Fruit fly (Drosophila melanogaster): ENCODE results near the gene CG32533.

CG32533 gene

DNA sequence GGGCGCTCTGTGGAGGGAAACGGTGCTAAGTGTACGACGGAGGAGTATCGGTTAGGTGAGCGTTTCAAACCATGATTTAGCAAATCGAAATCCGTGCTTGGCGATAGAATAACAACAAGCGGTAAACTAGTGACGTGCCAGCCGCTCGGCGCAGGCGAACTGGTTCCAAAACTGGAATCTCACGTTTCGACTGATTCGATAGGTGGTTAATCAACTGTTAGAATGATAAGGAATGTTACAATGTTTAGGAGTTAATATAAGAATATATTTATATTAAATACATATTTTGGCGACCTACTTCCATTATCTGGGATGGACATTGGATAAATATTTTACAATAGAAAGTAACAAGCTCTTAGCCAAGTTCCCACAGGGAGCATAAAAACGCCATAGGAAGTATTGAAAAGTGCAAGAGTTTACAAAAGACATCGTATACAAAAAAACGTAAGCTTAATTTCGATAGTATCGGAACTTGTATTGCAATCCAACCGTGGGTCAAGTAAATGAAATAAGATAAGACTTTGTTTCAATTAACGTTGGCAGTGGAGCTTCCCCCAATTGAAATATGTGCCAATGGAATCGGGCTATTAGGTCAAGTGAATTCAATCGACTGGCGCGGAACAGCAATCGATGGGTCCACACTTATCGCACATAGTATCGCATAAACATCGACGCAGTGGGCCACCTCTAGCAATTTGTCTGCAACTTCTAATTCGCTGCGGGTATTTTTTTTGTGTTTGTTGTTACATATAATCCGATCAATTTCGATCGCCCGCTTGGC lies 15.8 kb upstream of the CG32533 start, which contains the start of the genes ksh, CG14200 and Pfrx (continued):
- TF ChIP-seq CHES-1-like (GFP tag; optimal IDR thresholded peaks at IDR 0.05) (peak; percentile 19), sisA (GFP tag; IDR thresholded peaks at IDR 0.05) (peak; percentile 26; the same call in 1 of the 2 replicates), NC2α (GFP tag; optimal IDR thresholded peaks at IDR 0.05) (no peak), Scr (GFP tag; IDR thresholded peaks at IDR 0.05; ENCODE audit: partially characterized antibody) (peak; percentile 85), Hey (tag; optimal IDR thresholded peaks at IDR 0.05) (no peak), bcd (GFP tag; optimal IDR thresholded peaks at IDR 0.05) (peak; percentile 5), pho (GFP tag; optimal IDR thresholded peaks at IDR 0.05) (peak; percentile 8), stwl (tag; optimal IDR thresholded peaks at IDR 0.05) (no peak), wdn (GFP tag; IDR thresholded peaks at IDR 0.05) (no peak), mld (GFP tag; IDR thresholded peaks at IDR 0.05; ENCODE audit: partially characterized antibody) (peak; percentile 88), pzg (GFP tag; optimal IDR thresholded peaks at IDR 0.05) (peak; percentile 78), kah (GFP tag; optimal IDR thresholded peaks at IDR 0.05) (no peak), CG10462 (GFP tag; optimal IDR thresholded peaks at IDR 0.05) (no peak), CG2202 (tag; optimal IDR thresholded peaks at IDR 0.05) (no peak), CG15601 (tag; optimal IDR thresholded peaks at IDR 0.05) (peak; percentile 11), CG14441 (GFP tag; IDR thresholded peaks at IDR 0.05) (0 out of 2 replicates have a peak, but pooled peaks have one; percentile 12)

DNA sequence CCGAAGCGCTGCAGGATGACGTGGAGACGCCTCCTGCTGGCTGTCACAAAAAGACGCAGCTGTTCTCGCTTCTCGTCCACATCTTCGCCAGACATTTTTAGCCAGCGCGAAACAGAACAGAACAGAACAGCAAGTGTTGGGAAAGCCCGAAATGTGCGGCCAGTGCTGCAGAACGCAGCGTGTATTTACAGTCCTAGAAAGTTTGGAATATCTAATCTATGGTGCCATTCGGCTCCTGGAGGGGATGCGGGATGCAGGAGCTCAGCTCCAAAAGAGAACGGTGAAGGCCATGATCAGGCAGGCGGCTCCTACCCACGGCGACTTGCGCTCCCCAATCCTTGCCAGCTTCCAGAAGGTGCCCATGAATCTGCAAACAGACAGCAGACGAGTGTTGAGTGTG lies 15.1 kb upstream of the CG32533 start, which contains the start of gene CG12204:
Gene CG12204 (minus strand): TSS at position 117 of the 400 bp plus-strand sequence.
- TF ChIP-seq Sry-β (GFP tag; optimal IDR thresholded peaks at IDR 0.05) (no peak), Dbx (GFP tag; IDR thresholded peaks at IDR 0.05) (0 out of 3 replicates have a peak, but pooled peaks have one; percentile 40), hb (GFP tag; IDR thresholded peaks at IDR 0.05; ENCODE audit: partially characterized antibody) (no peak), CG2875 (GFP tag; optimal IDR thresholded peaks at IDR 0.05) (no peak), CG1024 (GFP tag; IDR thresholded peaks at IDR 0.05) (no peak), Trl (optimal IDR thresholded peaks at IDR 0.05) (no peak), Trl (GFP tag; optimal IDR thresholded peaks at IDR 0.05) (peak; percentile 7), dm (GFP tag; optimal IDR thresholded peaks at IDR 0.05) (peak; percentile 13), sens-2 (GFP tag; IDR thresholded peaks at IDR 0.05) (no peak), Spps (tag; optimal IDR thresholded peaks at IDR 0.05) (no peak), Ets97D (GFP tag; optimal IDR thresholded peaks at IDR 0.05) (peak; percentile 25), gcm2 (GFP tag; optimal IDR thresholded peaks at IDR 0.05) (no peak), cad (GFP tag; optimal IDR thresholded peaks at IDR 0.05) (no peak), CG10979 (tag; optimal IDR thresholded peaks at IDR 0.05) (no peak), CG10267 (tag; optimal IDR thresholded peaks at IDR 0.05) (peak; percentile 81), Hr39 (optimal IDR thresholded peaks at IDR 0.05) (no peak), CG14014 (GFP tag; IDR thresholded peaks at IDR 0.05) (peak; percentile 22; the same call in 1 of the 2 replicates), kay (GFP tag; optimal IDR thresholded peaks at IDR 0.05) (no peak), ci (GFP tag; IDR thresholded peaks at IDR 0.05) (peak; percentile 60; the same call in 1 of the 3 replicates), crol (GFP tag; IDR thresholded peaks at IDR 0.05) (no peak), Poxn (GFP tag; IDR thresholded peaks at IDR 0.05) (no peak), Awh (GFP tag; IDR thresholded peaks at IDR 0.05) (0 out of 2 replicates have a peak, but pooled peaks have one; percentile 23), MBD-R2 (GFP tag; IDR thresholded peaks at IDR 0.05) (peak; percentile 57), CG34422 (GFP tag; IDR thresholded peaks at IDR 0.05) (no peak), kni (GFP tag; optimal IDR thresholded peaks at IDR 0.05) (no peak), chn (GFP tag; optimal IDR thresholded peaks at IDR 0.05) (no peak), onecut (GFP tag; IDR thresholded peaks at IDR 0.05) (peak; percentile 15; the same call in 1 of the 2 replicates), CG17361 (GFP tag; IDR thresholded peaks at IDR 0.05) (no peak), CG9817 (tag; optimal IDR thresholded peaks at IDR 0.05) (no peak), CG8290 (GFP tag; optimal IDR thresholded peaks at IDR 0.05) (no peak), CG8290 (tag; optimal IDR thresholded peaks at IDR 0.05) (no peak), zf30C (GFP tag; optimal IDR thresholded peaks at IDR 0.05) (no peak), CG10565 (GFP tag; optimal IDR thresholded peaks at IDR 0.05) (no peak), YL-1 (GFP tag; optimal IDR thresholded peaks at IDR 0.05) (peak; percentile 13), pzg (GFP tag; optimal IDR thresholded peaks at IDR 0.05) (peak; percentile 24), Atf6 (GFP tag; IDR thresholded peaks at IDR 0.05) (no peak)
